Worm (Caenorhabditis elegans): ENCODE results near the gene srz-15.

DNA sequence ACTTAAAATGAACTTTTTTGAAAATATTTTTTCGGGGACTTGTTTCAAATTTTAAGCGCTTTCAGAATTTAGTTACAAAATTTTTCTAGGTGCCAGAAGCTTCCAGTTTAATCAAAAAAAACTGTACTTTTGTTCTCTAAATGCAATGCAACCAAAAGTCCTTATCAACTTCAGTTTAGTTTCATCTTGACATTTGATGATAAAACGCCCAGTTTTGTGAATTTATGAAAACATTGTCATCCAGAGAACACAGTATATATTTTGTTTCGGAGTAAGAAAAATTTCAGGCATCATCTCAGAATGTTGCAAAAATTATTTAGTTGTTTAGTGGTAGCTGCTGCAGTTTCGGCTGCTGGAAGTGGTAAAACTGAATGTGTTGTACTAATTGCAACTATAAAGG is 42.2 kb downstream of the srz-15 start, which contains the start of gene F55G11.6:
- TF ChIP-seq med-1 (GFP tag; optimal IDR thresholded peaks at IDR 0.05; ENCODE audit: insufficient read depth) (no peak), ref-1 (GFP tag; conservative IDR thresholded peaks at IDR 0.05) (no peak), tab-1 (GFP tag; IDR thresholded peaks at IDR 0.05) (no peak), flt-1 (GFP tag; IDR thresholded peaks at IDR 0.05) (no peak), T22C8.4 (GFP tag; IDR thresholded peaks at IDR 0.05) (no peak), cog-1 (tag; optimal IDR thresholded peaks at IDR 0.05) (no peak)

All from whole organism, midembryonic.